Fruit fly (Drosophila melanogaster) whole organism, prepupa: Measurements from ENCODE around the gene dos.

Source experiments
- Blimp-1 ChIP-seq: fragments of 200-800 bp; sonication (Bioruptor generic); optimal IDR thresholded peaks from 3 replicates; lab custom pipeline; 2017; ENCODE audit warnings: missing biosample characterization, missing genetic modification characterization, mild to moderate bottlenecking, moderate library complexity, missing genetic modification reagents
- CG10631 ChIP-seq: fragments of 200-800 bp; sonication (Bioruptor generic); optimal IDR thresholded peaks from 2 replicates; lab custom pipeline; 2016; ENCODE audit warnings: missing biosample characterization, missing genetic modification characterization
- CG11294 ChIP-seq: fragments of 200-800 bp; sonication (Bioruptor generic); IDR thresholded peaks from 2 replicates; pipeline ENCODE4 v1.3.6; 2022; ENCODE audit warnings: missing biosample characterization, missing genetic modification characterization
- CG11762 ChIP-seq: fragments of 200-800 bp; sonication (Bioruptor generic); optimal IDR thresholded peaks from 3 replicates; lab custom pipeline; 2016; ENCODE audit warnings: missing biosample characterization, missing genetic modification characterization; ENCODE audit not compliant: insufficient read depth
- CG11902 ChIP-seq: fragments of 200-800 bp; sonication (Bioruptor generic); optimal IDR thresholded peaks from 3 replicates; lab custom pipeline; 2016; ENCODE audit warnings: missing biosample characterization, missing genetic modification characterization
- CG15336 ChIP-seq: fragments of 200-800 bp; sonication (Bioruptor generic); IDR thresholded peaks from 2 replicates; pipeline ENCODE4 v1.3.6; 2022; ENCODE audit warnings: missing biosample characterization, missing genetic modification characterization
- CG16779 ChIP-seq: fragments of 200-800 bp; sonication (Bioruptor generic); optimal IDR thresholded peaks from 3 replicates; lab custom pipeline; 2017; ENCODE audit warnings: missing biosample characterization, mild to moderate bottlenecking, missing genetic modification characterization
- CG3032 ChIP-seq: fragments of 200-800 bp; optimal IDR thresholded peaks from 2 replicates; lab custom pipeline; 2019; ENCODE audit warnings: missing biosample characterization, mild to moderate bottlenecking, missing genetic modification characterization, moderate library complexity
- CG34406 ChIP-seq: fragments of 200-800 bp; sonication (Bioruptor generic); optimal IDR thresholded peaks from 3 replicates; lab custom pipeline; 2016; ENCODE audit warnings: missing biosample characterization, missing genetic modification characterization
- CG3919 ChIP-seq: fragments of 200-800 bp; sonication (Bioruptor generic); optimal IDR thresholded peaks from 3 replicates; lab custom pipeline; 2016; ENCODE audit warnings: missing biosample characterization, missing genetic modification characterization
- CG6163 ChIP-seq: fragments of 200-800 bp; sonication (Bioruptor generic); IDR thresholded peaks from 3 replicates; pipeline ENCODE4 v1.3.6; 2022; ENCODE audit warnings: missing biosample characterization, missing genetic modification characterization
- CG6276 ChIP-seq: fragments of 200-800 bp; sonication (Bioruptor generic); optimal IDR thresholded peaks from 2 replicates; lab custom pipeline; 2017; ENCODE audit warnings: missing biosample characterization, mild to moderate bottlenecking, missing genetic modification characterization
- CG6792 ChIP-seq: fragments of 200-800 bp; sonication (Bioruptor generic); optimal IDR thresholded peaks from 3 replicates; lab custom pipeline; 2016; ENCODE audit warnings: missing biosample characterization, missing genetic modification characterization
- CG6808 ChIP-seq: fragments of 200-800 bp; sonication (Bioruptor generic); optimal IDR thresholded peaks from 3 replicates; lab custom pipeline; 2017; ENCODE audit warnings: missing biosample characterization, missing genetic modification characterization, mild to moderate bottlenecking, moderate library complexity, missing genetic modification reagents
- CG6854 ChIP-seq: fragments of 200-800 bp; sonication (Bioruptor generic); optimal IDR thresholded peaks from 2 replicates; lab custom pipeline; 2017; ENCODE audit warnings: missing biosample characterization, mild to moderate bottlenecking, missing genetic modification characterization
- CG7368 ChIP-seq: fragments of 200-800 bp; sonication (Bioruptor generic); optimal IDR thresholded peaks from 3 replicates; lab custom pipeline; 2016; ENCODE audit warnings: missing biosample characterization, missing genetic modification characterization
- CG8119 ChIP-seq: fragments of 200-800 bp; sonication (Bioruptor generic); IDR thresholded peaks from 3 replicates; pipeline ENCODE4 v1.3.6; 2022; ENCODE audit warnings: missing biosample characterization, missing genetic modification characterization
- CG8319 ChIP-seq: fragments of 200-800 bp; sonication (Bioruptor generic); optimal IDR thresholded peaks from 3 replicates; lab custom pipeline; 2016; ENCODE audit warnings: missing biosample characterization, missing genetic modification characterization
- CG8632 ChIP-seq: fragments of 200-800 bp; sonication (Bioruptor generic); optimal IDR thresholded peaks from 3 replicates; lab custom pipeline; 2016; ENCODE audit warnings: missing biosample characterization, missing genetic modification characterization
- CG9139 ChIP-seq: fragments of 200-800 bp; sonication (Bioruptor generic); optimal IDR thresholded peaks from 3 replicates; lab custom pipeline; 2017; ENCODE audit warnings: missing biosample characterization, mild to moderate bottlenecking, missing genetic modification characterization
- Eip75B ChIP-seq: fragments of 200-800 bp; sonication (Bioruptor generic); optimal IDR thresholded peaks from 3 replicates; lab custom pipeline; 2016; ENCODE audit warnings: missing biosample characterization, missing genetic modification characterization
- Eip78C ChIP-seq: fragments of 200-800 bp; sonication (Bioruptor generic); peaks from one replicate; lab custom pipeline; 2016; ENCODE audit warnings: missing biosample characterization, missing genetic modification characterization
- Eip93F ChIP-seq: fragments of 200-800 bp; sonication (Bioruptor generic); optimal IDR thresholded peaks from 2 replicates; lab custom pipeline; 2016; ENCODE audit warnings: missing biosample characterization, mild to moderate bottlenecking, missing genetic modification characterization
- Ets21C ChIP-seq: fragments of 200-800 bp; sonication (Bioruptor generic); optimal IDR thresholded peaks from 3 replicates; lab custom pipeline; 2016; ENCODE audit warnings: missing biosample characterization, missing genetic modification characterization
- Hr39 ChIP-seq: fragments of 200-800 bp; sonication (Bioruptor generic); optimal IDR thresholded peaks from 2 replicates; lab custom pipeline; 2016; ENCODE audit warnings: missing biosample characterization, missing genetic modification characterization
- Hr4 ChIP-seq: fragments of 200-800 bp; sonication (Bioruptor generic); optimal IDR thresholded peaks from 3 replicates; lab custom pipeline; 2016; ENCODE audit warnings: missing biosample characterization, missing genetic modification characterization
- Lpt ChIP-seq: fragments of 200-800 bp; sonication (Bioruptor generic); optimal IDR thresholded peaks from 3 replicates; lab custom pipeline; 2016; ENCODE audit warnings: missing biosample characterization, missing genetic modification characterization
- Met ChIP-seq: fragments of 200-800 bp; sonication (Bioruptor generic); optimal IDR thresholded peaks from 3 replicates; lab custom pipeline; 2016; ENCODE audit warnings: missing biosample characterization, missing genetic modification characterization
- OdsH ChIP-seq: fragments of 200-800 bp; sonication (Bioruptor generic); optimal IDR thresholded peaks from 3 replicates; lab custom pipeline; 2016; ENCODE audit warnings: missing biosample characterization, missing genetic modification characterization
- Smox ChIP-seq: fragments of 200-800 bp; sonication (Bioruptor generic); optimal IDR thresholded peaks from 3 replicates; lab custom pipeline; 2016; ENCODE audit warnings: missing biosample characterization, missing genetic modification characterization
- Sox102F ChIP-seq: fragments of 200-800 bp; sonication (Bioruptor generic); optimal IDR thresholded peaks from 2 replicates; lab custom pipeline; 2016; ENCODE audit warnings: missing biosample characterization, mild to moderate bottlenecking, missing genetic modification characterization
- Sox14 ChIP-seq: fragments of 200-800 bp; sonication (Bioruptor generic); optimal IDR thresholded peaks from 3 replicates; lab custom pipeline; 2016; ENCODE audit warnings: missing biosample characterization, missing genetic modification characterization
- Sox15 ChIP-seq: fragments of 200-800 bp; sonication (Bioruptor generic); optimal IDR thresholded peaks from 3 replicates; lab custom pipeline; 2016; ENCODE audit warnings: missing biosample characterization, missing genetic modification characterization
- achi ChIP-seq: fragments of 200-800 bp; sonication (Bioruptor generic); optimal IDR thresholded peaks from 3 replicates; lab custom pipeline; 2016; ENCODE audit warnings: missing biosample characterization, missing genetic modification characterization
- cyc ChIP-seq: fragments of 200-800 bp; sonication (Bioruptor generic); optimal IDR thresholded peaks from 3 replicates; lab custom pipeline; 2016; ENCODE audit warnings: missing biosample characterization, missing genetic modification characterization
- dac ChIP-seq: fragments of 200-800 bp; sonication (Bioruptor generic); optimal IDR thresholded peaks from 2 replicates; lab custom pipeline; 2017; ENCODE audit warnings: missing biosample characterization, mild to moderate bottlenecking, missing genetic modification characterization
- esn ChIP-seq: fragments of 200-800 bp; sonication (Bioruptor generic); optimal IDR thresholded peaks from 2 replicates; lab custom pipeline; 2016; ENCODE audit warnings: missing biosample characterization, mild to moderate bottlenecking, missing genetic modification characterization, moderate library complexity
- fd59A ChIP-seq: fragments of 200-800 bp; sonication (Bioruptor generic); optimal IDR thresholded peaks from 2 replicates; lab custom pipeline; 2017; ENCODE audit warnings: missing biosample characterization, mild to moderate bottlenecking, missing genetic modification characterization, missing genetic modification reagents
- lz ChIP-seq: fragments of 200-800 bp; sonication (Bioruptor generic); optimal IDR thresholded peaks from 3 replicates; lab custom pipeline; 2016; ENCODE audit warnings: missing biosample characterization, missing genetic modification characterization
- net ChIP-seq: fragments of 200-800 bp; sonication (Bioruptor generic); optimal IDR thresholded peaks from 3 replicates; lab custom pipeline; 2016; ENCODE audit warnings: missing biosample characterization, missing genetic modification characterization
- salr ChIP-seq, 2 experiments: fragments of 200-800 bp; sonication (Bioruptor generic); optimal IDR thresholded peaks; 3 replicates each; lab custom pipeline; 2016 to 2018; ENCODE audit warnings: missing biosample characterization in 2 of 2, missing genetic modification characterization in 2 of 2, mild to moderate bottlenecking in 1 of 2
- ss ChIP-seq, 2 experiments: fragments of 200-800 bp; sonication (Bioruptor generic); optimal IDR thresholded peaks; 2 replicates in 1 of 2; 3 replicates in 1 of 2; lab custom pipeline; 2017 to 2018; ENCODE audit warnings: mild to moderate bottlenecking in 2 of 2, missing biosample characterization in 2 of 2, missing genetic modification characterization in 2 of 2, moderate library complexity in 1 of 2
- vri ChIP-seq: fragments of 200-800 bp; sonication (Bioruptor generic); optimal IDR thresholded peaks from 3 replicates; lab custom pipeline; 2016; ENCODE audit warnings: missing biosample characterization, mild to moderate bottlenecking, missing genetic modification characterization

dos gene

DNA sequence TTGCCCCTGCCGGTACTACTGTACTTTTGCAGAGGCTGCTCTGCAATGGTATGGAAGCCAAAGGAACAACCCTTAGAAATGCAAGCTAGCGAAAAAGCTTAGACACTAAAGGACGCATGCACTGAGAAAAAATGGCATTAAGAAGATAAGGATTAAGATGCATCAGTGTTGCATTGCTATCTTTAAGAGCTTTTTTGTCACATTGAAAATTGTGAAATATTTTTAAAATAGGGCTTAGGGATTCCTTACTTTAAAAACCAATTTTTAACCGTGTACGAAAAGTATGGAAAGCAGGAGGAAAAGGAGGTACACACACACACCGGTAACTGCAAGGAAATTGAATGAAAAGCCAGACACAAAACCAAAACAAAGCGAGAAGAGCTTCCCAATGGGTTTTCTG is 40.3 kb upstream of the dos start (continued):
- TF ChIP-seq lz (peak; percentile 37), Sox14 (GFP tag; lab: Kevin White, UChicago) (no peak), Eip93F (GFP tag; lab: Kevin White, UChicago) (no peak), dac (GFP tag; lab: Kevin White, UChicago) (no peak), fd59A (GFP tag; lab: Kevin White, UChicago) (no peak), Sox15 (GFP tag; lab: Kevin White, UChicago) (no peak), Eip78C (GFP tag; lab: Kevin White, UChicago) (peak; percentile 92), CG7368 (GFP tag; lab: Kevin White, UChicago) (peak; percentile 59), vri (GFP tag; lab: Kevin White, UChicago) (no peak), Hr39 (GFP tag; lab: Kevin White, UChicago) (peak; percentile 34), CG6854 (GFP tag; lab: Kevin White, UChicago) (peak; percentile 23), Lpt (GFP tag; lab: Kevin White, UChicago) (no peak)

DNA sequence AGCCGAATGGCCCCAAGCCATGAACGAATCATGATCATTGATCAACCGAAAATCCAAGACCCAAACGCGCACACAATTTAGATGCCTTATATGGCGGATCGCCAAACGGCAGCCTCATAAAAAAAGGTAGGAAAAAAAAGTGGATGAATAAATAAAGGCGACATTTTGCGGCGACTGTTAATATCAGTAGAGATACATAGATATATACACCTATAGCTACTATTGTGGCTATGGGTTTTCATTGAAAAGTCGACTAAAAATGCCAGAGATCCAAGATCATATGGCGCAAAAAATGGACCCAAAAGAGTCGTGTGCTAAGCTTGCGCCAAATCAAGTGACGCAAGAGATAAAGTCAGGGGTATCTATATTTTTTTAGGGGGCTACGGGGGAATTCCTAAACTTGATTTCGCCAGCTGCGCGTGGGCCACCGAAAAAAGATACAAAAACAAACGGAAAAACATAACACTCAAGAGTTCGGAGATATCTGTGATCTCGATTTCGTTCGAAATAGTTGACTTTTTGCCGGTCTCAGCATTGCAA is 38.0 kb upstream of the dos start:
- no peak for TF ChIP-seq CG6163 (GFP tag; lab: Robert Waterston, UW)
- TF ChIP-seq Ets21C (GFP tag; lab: Kevin White, UChicago): no peak
- no peak for TF ChIP-seq dac (GFP tag; lab: Kevin White, UChicago)
- TF ChIP-seq CG34406 (GFP tag; lab: Kevin White, UChicago): no peak
- TF ChIP-seq CG8319 (GFP tag; lab: Kevin White, UChicago): no peak
- no peak for TF ChIP-seq CG11294 (GFP tag; lab: Robert Waterston, UW)
- TF ChIP-seq Smox (GFP tag; lab: Kevin White, UChicago): no peak
- TF ChIP-seq CG6276 (GFP tag; lab: Kevin White, UChicago): no peak
- TF ChIP-seq achi (GFP tag; lab: Kevin White, UChicago): no peak
- TF ChIP-seq CG16779 (tag; lab: Kevin White, UChicago): no peak

DNA sequence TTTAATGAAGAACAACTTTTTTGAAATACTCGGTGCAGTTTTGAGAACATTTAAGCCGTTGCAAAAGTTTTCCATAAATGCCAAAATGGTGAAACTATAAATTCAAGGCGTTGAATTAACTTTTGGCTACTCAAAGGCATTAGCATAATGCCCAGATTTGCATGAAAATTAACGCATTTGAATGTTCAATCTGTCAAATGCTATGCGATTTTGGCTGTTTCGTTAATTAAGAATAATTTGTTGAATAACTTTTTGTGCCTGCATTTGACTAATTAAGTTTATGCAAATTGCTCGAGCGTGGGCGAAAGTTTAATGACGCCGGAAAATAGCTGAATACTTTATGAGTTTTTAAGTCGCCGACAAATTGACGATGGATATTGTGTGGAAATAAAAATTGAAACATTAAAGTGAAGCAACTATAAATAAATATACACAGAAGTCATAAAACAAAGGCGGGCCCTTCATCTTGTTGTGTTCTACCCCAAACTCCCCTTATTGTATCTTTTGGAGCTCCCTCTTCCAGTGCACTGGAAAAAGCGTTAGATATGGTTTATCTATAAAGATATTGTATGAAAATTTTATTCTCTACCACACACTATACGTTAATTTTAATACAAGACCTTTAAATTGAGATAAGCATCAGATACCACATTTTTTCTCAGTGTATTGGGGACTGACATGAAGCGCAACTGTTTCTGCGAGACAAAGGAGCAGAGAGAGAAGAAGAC is 36.9 kb upstream of the dos start:
- TF ChIP-seq net (GFP tag; lab: Kevin White, UChicago): peak; percentile 94
- TF ChIP-seq CG3032 (tag; lab: Kevin White, UChicago): peak; percentile 97
- TF ChIP-seq salr (GFP tag; optimal IDR thresholded peaks at IDR 0.05; lab: Kevin White, UChicago): peak; percentile 81 to 93
- peak; percentile 82 for TF ChIP-seq CG11762 (GFP tag; lab: Kevin White, UChicago)
- peak; percentile 93 for TF ChIP-seq Eip75B (GFP tag; lab: Kevin White, UChicago)
- TF ChIP-seq Lpt (GFP tag; lab: Kevin White, UChicago): peak; percentile 65
- TF ChIP-seq CG6854 (GFP tag; lab: Kevin White, UChicago): peak; percentile 74
- TF ChIP-seq Eip78C (GFP tag; lab: Kevin White, UChicago): peak; percentile 99
- peak; percentile 91 for TF ChIP-seq Eip93F (GFP tag; lab: Kevin White, UChicago)
- peak; percentile 67 for TF ChIP-seq CG8119 (GFP tag; lab: Robert Waterston, UW)
- TF ChIP-seq ss (GFP tag; optimal IDR thresholded peaks at IDR 0.05; lab: Kevin White, UChicago): peak; percentile 86 to 96
- peak; percentile 54 for TF ChIP-seq Blimp-1 (GFP tag; lab: Kevin White, UChicago)
- peak; percentile 93 for TF ChIP-seq CG7368 (GFP tag; lab: Kevin White, UChicago)
- TF ChIP-seq cyc (GFP tag; lab: Kevin White, UChicago): peak; percentile 94
- peak; percentile 71 for TF ChIP-seq CG6276 (GFP tag; lab: Kevin White, UChicago)
- peak; percentile 79 for TF ChIP-seq Hr4 (GFP tag; lab: Kevin White, UChicago)
- peak; percentile 94 for TF ChIP-seq CG10631 (GFP tag; lab: Kevin White, UChicago)
- peak; percentile 94 for TF ChIP-seq CG6792
- peak; percentile 92 for TF ChIP-seq CG11902 (GFP tag; lab: Kevin White, UChicago)
- TF ChIP-seq CG8319 (GFP tag; lab: Kevin White, UChicago): peak; percentile 91
- TF ChIP-seq Ets21C (GFP tag; lab: Kevin White, UChicago): peak; percentile 88
- peak; percentile 90 for TF ChIP-seq CG16779 (tag; lab: Kevin White, UChicago)
- TF ChIP-seq esn (GFP tag; lab: Kevin White, UChicago): peak; percentile 96
- TF ChIP-seq CG9139 (GFP tag; lab: Kevin White, UChicago): peak; percentile 93
- peak; percentile 97 for TF ChIP-seq CG8632 (GFP tag; lab: Kevin White, UChicago)
- peak; percentile 91 for TF ChIP-seq OdsH (GFP tag; lab: Kevin White, UChicago)
- no peak for TF ChIP-seq dac (GFP tag; lab: Kevin White, UChicago)
- TF ChIP-seq Met (GFP tag; lab: Kevin White, UChicago): peak; percentile 95
- peak; percentile 77 for TF ChIP-seq CG15336 (GFP tag; lab: Robert Waterston, UW)
- peak; percentile 91 for TF ChIP-seq CG6808 (GFP tag; lab: Kevin White, UChicago)
- TF ChIP-seq achi (GFP tag; lab: Kevin White, UChicago): peak; percentile 90
- peak; percentile 96 for TF ChIP-seq CG6163 (GFP tag; lab: Robert Waterston, UW)
- peak; percentile 95 for TF ChIP-seq Hr39 (GFP tag; lab: Kevin White, UChicago)
- TF ChIP-seq CG3919 (GFP tag; lab: Kevin White, UChicago): peak; percentile 96
- peak; percentile 96 for TF ChIP-seq Sox102F (GFP tag; lab: Kevin White, UChicago)
